Worm (Caenorhabditis elegans): ENCODE measurements around the gene C37C3.17.

The C37C3.17 gene

DNA sequence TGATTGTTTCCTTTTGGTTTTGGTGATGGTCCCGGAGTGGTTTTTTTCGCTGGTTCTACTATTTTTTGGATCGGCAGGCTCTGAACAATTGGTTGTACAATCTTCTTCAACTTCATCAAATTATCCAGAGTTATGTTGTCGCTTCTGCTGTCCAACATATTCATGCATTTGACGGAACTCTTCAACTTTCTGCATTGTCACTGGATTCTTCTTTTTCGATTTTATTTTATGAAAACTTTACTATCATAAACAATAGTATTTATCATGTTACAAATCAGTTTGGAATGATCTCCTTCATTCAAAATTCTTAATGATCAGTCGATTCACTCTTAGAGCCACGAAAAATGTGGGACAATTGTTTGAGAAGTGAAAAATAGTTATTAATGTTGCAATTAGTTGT, 9.6 kb downstream of the C37C3.17 start:
- no peak for TF ChIP-seq nhr-12 (tag; optimal IDR thresholded peaks at IDR 0.05)
- no peak for TF ChIP-seq zip-4 (GFP tag; optimal IDR thresholded peaks at IDR 0.05)
- no peak for TF ChIP-seq nhr-28 (tag; optimal IDR thresholded peaks at IDR 0.05)
- TF ChIP-seq nhr-19 (GFP tag; conservative IDR thresholded peaks at IDR 0.05) = no peak
- no peak for TF ChIP-seq ceh-63 (GFP tag; optimal IDR thresholded peaks at IDR 0.05)
- no peak for TF ChIP-seq nhr-11 (tag; optimal IDR thresholded peaks at IDR 0.05)
- TF ChIP-seq grh-1 (GFP tag; IDR thresholded peaks at IDR 0.05) = no peak
- no peak for TF ChIP-seq mep-1 (tag; optimal IDR thresholded peaks at IDR 0.05)
- TF ChIP-seq nhr-71 (tag; optimal IDR thresholded peaks at IDR 0.05) = no peak
- no peak for TF ChIP-seq lir-3 (tag; optimal IDR thresholded peaks at IDR 0.05; ENCODE audit: poor library complexity)

DNA sequence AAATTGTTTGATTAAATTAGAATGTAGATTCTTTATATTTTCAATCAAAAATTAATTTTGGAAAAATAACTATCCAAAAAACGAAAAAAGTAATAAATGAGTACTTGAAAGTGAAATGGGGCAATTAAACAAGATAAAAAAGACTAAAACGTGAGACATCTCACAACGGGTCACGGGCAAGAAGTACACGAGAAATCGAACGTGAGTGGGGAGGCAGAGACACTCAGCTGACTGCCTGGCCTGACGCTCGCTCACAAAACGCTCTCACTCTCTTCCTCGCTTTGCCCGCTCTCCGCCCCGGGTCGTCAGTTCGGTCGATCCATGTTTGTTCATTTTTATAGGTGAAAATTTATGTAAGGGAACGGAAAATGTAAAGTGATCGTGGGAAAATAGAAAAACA, 13.4 kb downstream of the C37C3.17 start:
- TF ChIP-seq ceh-63 (GFP tag; optimal IDR thresholded peaks at IDR 0.05) (no peak), mep-1 (tag; optimal IDR thresholded peaks at IDR 0.05) (peak; percentile 48), lin-39 (tag; optimal IDR thresholded peaks at IDR 0.05) (no peak), skn-1 (tag; optimal IDR thresholded peaks at IDR 0.05) (no peak), nhr-85 (tag) (peak; percentile 12), pax-3 (tag; optimal IDR thresholded peaks at IDR 0.05) (no peak), lin-14 (GFP tag; optimal IDR thresholded peaks at IDR 0.05) (peak; percentile 51), ces-1 (GFP tag; optimal IDR thresholded peaks at IDR 0.05) (no peak), nhr-20 (tag; optimal IDR thresholded peaks at IDR 0.05) (peak; percentile 42), blmp-1 (tag; optimal IDR thresholded peaks at IDR 0.05) (peak; percentile 77), jun-1 (tag; optimal IDR thresholded peaks at IDR 0.05) (no peak), lin-35 (GFP tag; optimal IDR thresholded peaks at IDR 0.05) (peak in 1 of 2 experiments; percentile 54), nhr-11 (tag; optimal IDR thresholded peaks at IDR 0.05) (no peak), egl-13 (tag; optimal IDR thresholded peaks at IDR 0.05) (no peak), vab-15 (tag; optimal IDR thresholded peaks at IDR 0.05) (no peak), mdl-1 (tag; optimal IDR thresholded peaks at IDR 0.05) (peak in 1 of 2 experiments; percentile 69), nhr-77 (tag; optimal IDR thresholded peaks at IDR 0.05) (no peak), xbp-1 (tag; optimal IDR thresholded peaks at IDR 0.05) (no peak), egl-27 (tag; optimal IDR thresholded peaks at IDR 0.05) (no peak), ets-5 (GFP tag; IDR thresholded peaks at IDR 0.05) (no peak), unc-130 (tag; optimal IDR thresholded peaks at IDR 0.05) (peak; percentile 13), aly-2 (tag; optimal IDR thresholded peaks at IDR 0.05) (no peak), snu-23 (GFP tag; optimal IDR thresholded peaks at IDR 0.05) (peak; percentile 32), pqm-1 (tag; optimal IDR thresholded peaks at IDR 0.05) (no peak), nhr-71 (tag; optimal IDR thresholded peaks at IDR 0.05) (peak; percentile 9), ztf-4 (tag; optimal IDR thresholded peaks at IDR 0.05) (no peak)

DNA sequence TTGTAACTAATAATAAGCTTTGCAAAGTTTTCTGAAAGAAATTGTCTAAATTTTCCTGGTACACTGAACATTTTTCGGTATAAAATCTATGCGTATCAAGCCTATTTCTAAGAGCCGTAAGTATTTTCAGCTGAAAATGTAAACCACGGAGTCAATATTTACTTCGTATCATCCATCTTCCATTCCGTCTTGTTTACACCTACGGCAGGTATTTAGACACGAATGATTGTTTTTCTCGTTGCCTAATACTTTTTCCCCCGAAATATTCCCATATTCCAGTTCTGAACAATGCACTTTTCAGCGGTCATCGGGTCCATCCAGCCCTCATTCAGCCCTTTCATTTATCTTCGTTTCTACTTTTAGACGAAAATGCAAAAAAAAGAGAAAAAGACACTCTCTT, 14.0 kb downstream of the C37C3.17 start:
- TF ChIP-seq efl-1 (optimal IDR thresholded peaks at IDR 0.05) (no peak), efl-1 (GFP tag; optimal IDR thresholded peaks at IDR 0.05 in 1 of 2) (peak in 1 of 2 experiments; percentile 78), irx-1 (tag; optimal IDR thresholded peaks at IDR 0.05) (no peak)

DNA sequence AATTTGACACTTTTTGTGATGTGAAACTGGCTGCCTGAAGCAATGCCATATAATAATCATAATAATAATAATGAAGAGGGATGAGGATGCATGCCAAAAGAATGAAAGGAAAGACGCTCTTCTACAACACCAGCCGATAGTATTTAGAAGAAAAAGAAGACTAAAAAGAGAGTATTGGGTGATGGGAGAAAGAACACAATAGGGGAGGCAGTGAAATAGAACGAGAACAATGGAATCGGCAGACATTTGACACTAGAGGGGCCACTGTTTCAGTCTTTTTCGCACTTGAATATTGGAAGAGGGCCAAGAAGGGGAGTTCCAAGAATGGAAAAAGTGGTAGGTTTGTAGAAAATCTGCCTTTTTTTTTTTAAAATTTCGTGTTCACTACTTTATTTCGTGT, 14.5 kb downstream of the C37C3.17 start, which contains the start of gene memo-1:
Gene memo-1, minus strand, starts transcription at position 2 of the 400 bp plus-strand sequence.
- peak; percentile 8 for TF ChIP-seq unc-86 (tag; optimal IDR thresholded peaks at IDR 0.05)
- no peak for TF ChIP-seq fkh-10 (GFP tag; optimal IDR thresholded peaks at IDR 0.05)
- TF ChIP-seq lin-14 (GFP tag; optimal IDR thresholded peaks at IDR 0.05) = peak; percentile 26

DNA sequence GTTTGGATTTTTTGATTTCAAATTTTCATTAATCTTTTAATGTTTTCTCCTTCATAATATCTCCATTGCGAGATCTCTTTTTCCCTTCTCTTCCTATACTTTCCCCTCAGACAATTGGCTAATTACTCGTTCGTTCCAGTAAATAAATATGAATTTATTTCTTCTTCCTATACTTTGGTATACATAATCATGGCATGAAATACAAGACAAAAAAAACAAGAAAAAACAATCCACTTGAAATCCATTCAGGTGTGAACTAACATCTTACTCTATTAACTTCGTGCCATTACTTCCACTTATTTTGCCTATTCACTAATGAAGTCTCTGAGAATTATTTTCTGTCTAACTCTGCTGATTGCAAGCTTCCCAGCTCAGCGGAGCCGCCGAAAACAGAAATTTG, 19.5 kb downstream of the C37C3.17 start, which contains the start of gene grd-8:
Gene grd-8, plus strand, starts transcription at position 301 of the 400 bp plus-strand sequence.
- TF ChIP-seq pqm-1 (tag; optimal IDR thresholded peaks at IDR 0.05) (no peak), Y116A8C.19 (tag; optimal IDR thresholded peaks at IDR 0.05; ENCODE audit: borderline replicate concordance) (no peak), nhr-71 (tag; optimal IDR thresholded peaks at IDR 0.05) (no peak), sup-37 (GFP tag; optimal IDR thresholded peaks at IDR 0.05) (no peak), irx-1 (tag; optimal IDR thresholded peaks at IDR 0.05) (no peak), ces-1 (GFP tag; optimal IDR thresholded peaks at IDR 0.05) (no peak), ceh-90 (tag; optimal IDR thresholded peaks at IDR 0.05) (no peak), dpl-1 (GFP tag; optimal IDR thresholded peaks at IDR 0.05) (no peak), nhr-19 (GFP tag; conservative IDR thresholded peaks at IDR 0.05) (no peak), C34B4.2 (tag; optimal IDR thresholded peaks at IDR 0.05) (no peak), zip-4 (GFP tag; optimal IDR thresholded peaks at IDR 0.05) (no peak), egl-13 (tag; optimal IDR thresholded peaks at IDR 0.05) (no peak), lin-39 (tag; optimal IDR thresholded peaks at IDR 0.05) (no peak)

Measured in whole organism, L1 larva.